Worm (Caenorhabditis elegans): ENCODE results near the gene evl-18.

evl-18 gene

DNA sequence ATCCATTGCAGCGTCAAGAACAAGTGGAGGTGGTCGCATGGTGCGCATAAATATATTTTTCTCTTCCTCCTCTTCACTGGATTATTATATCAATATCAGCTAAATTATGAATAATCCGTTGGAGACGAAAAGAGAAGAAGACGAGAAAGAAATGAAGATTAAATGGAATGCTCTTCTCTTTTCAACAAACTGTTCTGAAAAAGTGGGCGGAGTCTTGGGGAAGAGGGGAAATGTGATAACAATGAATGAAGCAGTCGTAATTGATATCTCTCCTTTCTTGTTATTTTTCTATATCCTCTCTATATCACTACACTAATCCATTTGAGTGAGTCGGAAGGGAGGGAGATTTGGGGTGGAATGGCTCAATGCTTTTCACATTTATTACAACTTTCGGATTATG is 24.5 kb upstream of the evl-18 start, which contains the start of gene arcp-1:
TSS of gene arcp-1 (minus strand) at position 101 of the 400 bp plus-strand sequence.
- TF ChIP-seq pha-4 (tag; optimal IDR thresholded peaks at IDR 0.05) (no peak), ama-1 (optimal IDR thresholded peaks at IDR 0.05) (no peak), nhr-237 (tag; optimal IDR thresholded peaks at IDR 0.05) (no peak), elt-2 (tag; optimal IDR thresholded peaks at IDR 0.05) (no peak), hmg-11 (tag; optimal IDR thresholded peaks at IDR 0.05) (no peak), ceh-9 (tag; optimal IDR thresholded peaks at IDR 0.05) (no peak), nhr-76 (tag; optimal IDR thresholded peaks at IDR 0.05) (no peak), nhr-67 (tag; optimal IDR thresholded peaks at IDR 0.05) (no peak), ztf-4 (tag; optimal IDR thresholded peaks at IDR 0.05) (no peak), pqm-1 (tag; optimal IDR thresholded peaks at IDR 0.05) (no peak), nfya-1 (tag; optimal IDR thresholded peaks at IDR 0.05; ENCODE audit: insufficient read depth) (no peak), lin-15B (tag; optimal IDR thresholded peaks at IDR 0.05) (no peak), ceh-82 (tag; optimal IDR thresholded peaks at IDR 0.05) (no peak), ceh-16 (tag; optimal IDR thresholded peaks at IDR 0.05) (no peak), fkh-10 (GFP tag; optimal IDR thresholded peaks at IDR 0.05) (no peak), unc-62 (GFP tag; optimal IDR thresholded peaks at IDR 0.05) (no peak), elt-1 (tag; optimal IDR thresholded peaks at IDR 0.05) (no peak), aly-2 (tag; optimal IDR thresholded peaks at IDR 0.05) (no peak)

DNA sequence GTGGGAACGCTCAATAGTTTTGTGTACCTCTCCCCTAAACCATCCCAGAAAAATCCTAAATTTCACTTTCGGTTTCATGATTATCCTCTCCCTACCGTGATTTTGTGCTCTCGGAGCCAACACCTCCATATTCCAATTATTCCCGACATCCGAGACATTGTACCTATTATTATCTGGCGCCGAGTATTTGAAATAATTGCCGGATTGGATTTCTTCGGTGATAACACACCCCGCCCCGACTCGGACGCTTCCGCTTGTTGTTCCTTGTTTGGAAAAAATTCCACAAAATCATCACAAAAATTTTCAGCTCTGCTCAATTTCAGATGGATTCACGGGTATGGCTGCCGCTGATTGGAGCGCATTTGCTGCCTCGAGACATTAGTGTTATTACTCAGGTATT is 10.3 kb upstream of the evl-18 start, which contains the start of gene lin-48:
TSS of gene lin-48 (plus strand) at position 301 of the 400 bp plus-strand sequence.
- TF ChIP-seq R02D3.7 (tag; optimal IDR thresholded peaks at IDR 0.05) (no peak), ama-1 (optimal IDR thresholded peaks at IDR 0.05) (no peak), lsy-12 (tag; optimal IDR thresholded peaks at IDR 0.05) (no peak), lin-39 (tag; optimal IDR thresholded peaks at IDR 0.05) (no peak), mdl-1 (tag; optimal IDR thresholded peaks at IDR 0.05) (no peak), nhr-23 (tag; optimal IDR thresholded peaks at IDR 0.05) (no peak), nhr-12 (tag; optimal IDR thresholded peaks at IDR 0.05) (no peak), nhr-237 (tag; optimal IDR thresholded peaks at IDR 0.05) (no peak), pqm-1 (tag; optimal IDR thresholded peaks at IDR 0.05) (no peak)

DNA sequence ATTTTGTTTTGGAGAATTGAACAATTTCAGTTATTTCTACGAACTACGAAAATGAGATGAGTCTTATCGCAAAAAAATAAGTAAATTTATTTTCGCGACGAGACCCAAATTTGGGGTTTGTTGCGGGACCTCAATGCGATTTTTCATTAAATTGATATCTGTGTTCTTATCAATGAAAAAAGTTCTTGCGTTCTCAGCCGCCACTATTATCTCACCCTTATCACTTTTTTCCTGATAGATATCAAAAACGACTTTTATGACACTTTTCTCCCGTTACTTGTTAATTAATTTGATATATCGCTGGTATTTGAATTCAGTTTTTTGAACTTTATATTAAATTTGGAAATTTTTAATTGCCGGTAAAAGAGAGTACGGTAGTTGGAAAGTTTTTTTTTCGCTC is 8.5 kb upstream of the evl-18 start:
- TF ChIP-seq lsy-12 (tag; optimal IDR thresholded peaks at IDR 0.05) (no peak), unc-39 (tag; optimal IDR thresholded peaks at IDR 0.05) (no peak), pqm-1 (tag; optimal IDR thresholded peaks at IDR 0.05) (no peak), nhr-237 (tag; optimal IDR thresholded peaks at IDR 0.05) (no peak), jun-1 (tag; optimal IDR thresholded peaks at IDR 0.05) (no peak), mml-1 (tag; optimal IDR thresholded peaks at IDR 0.05) (no peak), nhr-43 (tag; optimal IDR thresholded peaks at IDR 0.05; ENCODE audit: poor library complexity, severe bottlenecking) (no peak), nhr-25 (tag; optimal IDR thresholded peaks at IDR 0.05) (no peak), aly-2 (tag; optimal IDR thresholded peaks at IDR 0.05) (no peak), nhr-12 (tag; optimal IDR thresholded peaks at IDR 0.05) (no peak), ceh-16 (tag; optimal IDR thresholded peaks at IDR 0.05) (no peak), lin-39 (tag; optimal IDR thresholded peaks at IDR 0.05) (no peak), ztf-11 (tag; optimal IDR thresholded peaks at IDR 0.05) (no peak), elt-2 (tag; optimal IDR thresholded peaks at IDR 0.05) (no peak), ceh-28 (tag; optimal IDR thresholded peaks at IDR 0.05) (no peak), tbx-2 (tag; optimal IDR thresholded peaks at IDR 0.05) (no peak), ZK546.5 (tag; optimal IDR thresholded peaks at IDR 0.05) (no peak), ztf-4 (tag; optimal IDR thresholded peaks at IDR 0.05) (no peak), hmg-11 (tag; optimal IDR thresholded peaks at IDR 0.05) (no peak)

DNA sequence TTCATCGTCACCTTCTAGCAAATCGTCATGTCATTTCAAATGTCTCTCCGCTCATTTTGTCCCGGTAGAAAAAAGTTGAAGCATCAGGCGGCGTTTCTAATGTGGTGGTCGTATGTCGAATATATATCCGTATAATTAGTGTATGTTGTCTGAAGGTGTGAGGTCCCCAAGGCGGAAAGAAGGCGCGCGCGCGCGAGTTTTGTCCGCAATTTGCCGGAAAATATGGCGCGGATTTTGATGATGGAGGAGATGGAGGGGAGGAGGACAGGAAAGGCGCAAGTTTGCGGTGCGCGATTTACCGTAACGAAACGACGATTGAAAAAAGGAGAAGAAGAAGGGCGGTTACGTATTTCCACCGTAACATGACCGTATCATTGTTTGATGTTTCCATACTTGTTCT is 7.3 kb upstream of the evl-18 start:
- TF ChIP-seq nfya-1 (tag; optimal IDR thresholded peaks at IDR 0.05; ENCODE audit: insufficient read depth) (no peak), unc-62 (GFP tag; optimal IDR thresholded peaks at IDR 0.05) (no peak), nhr-11 (tag; optimal IDR thresholded peaks at IDR 0.05) (no peak), lin-39 (tag; optimal IDR thresholded peaks at IDR 0.05) (no peak), eor-1 (tag; optimal IDR thresholded peaks at IDR 0.05) (no peak), lin-15B (tag; optimal IDR thresholded peaks at IDR 0.05) (no peak), sea-2 (GFP tag; optimal IDR thresholded peaks at IDR 0.05) (no peak), nhr-76 (tag; optimal IDR thresholded peaks at IDR 0.05) (no peak), nhr-28 (tag; optimal IDR thresholded peaks at IDR 0.05) (no peak), mdl-1 (tag; optimal IDR thresholded peaks at IDR 0.05) (no peak), tbx-2 (tag; optimal IDR thresholded peaks at IDR 0.05) (no peak), zag-1 (tag; optimal IDR thresholded peaks at IDR 0.05) (no peak)

Measured in whole organism, L3 larva.